Fruit fly (Drosophila melanogaster): ENCODE measurements around the gene wnd.

Gene wnd

dm6 chr3L:19585979-19586378 is 49.6 kb downstream of the wnd start, which contains the start of the genes CG9231 and CG9330 (continued):
- TF ChIP-seq crp (GFP tag; optimal IDR thresholded peaks at IDR 0.05) (peak; percentile 39 to 88), pum (GFP tag; optimal IDR thresholded peaks at IDR 0.05) (peak; percentile 18), lbe (GFP tag; optimal IDR thresholded peaks at IDR 0.05) (peak; percentile 67), Doc3 (GFP tag; IDR thresholded peaks at IDR 0.05; ENCODE audit: partially characterized antibody) (no peak), Hmr (GFP tag; optimal IDR thresholded peaks at IDR 0.05) (peak; percentile 18), btn (GFP tag; optimal IDR thresholded peaks at IDR 0.05) (no peak), CG17568 (GFP tag; optimal IDR thresholded peaks at IDR 0.05) (peak; percentile 8), grau (tag; optimal IDR thresholded peaks at IDR 0.05) (peak; percentile 32), gt (GFP tag; IDR thresholded peaks at IDR 0.05) (no peak), onecut (GFP tag; IDR thresholded peaks at IDR 0.05) (peak; percentile 37; the same call in 1 of the 2 replicates), lilli (GFP tag; optimal IDR thresholded peaks at IDR 0.05) (peak; percentile 58), CG17802 (tag; optimal IDR thresholded peaks at IDR 0.05) (peak; percentile 88), CG17612 (GFP tag; IDR thresholded peaks at IDR 0.05) (no peak), CG13624 (GFP tag; optimal IDR thresholded peaks at IDR 0.05) (peak; percentile 22), Elba2 (GFP tag; optimal IDR thresholded peaks at IDR 0.05) (peak; percentile 45), ssp (GFP tag; IDR thresholded peaks at IDR 0.05) (0 out of 2 replicates have a peak, but pooled peaks have one; percentile 25), CG10267 (tag; optimal IDR thresholded peaks at IDR 0.05) (peak; percentile 69), vvl (GFP tag; IDR thresholded peaks at IDR 0.05) (peak; percentile 50), Atf-2 (GFP tag; optimal IDR thresholded peaks at IDR 0.05) (no peak), CG4424 (GFP tag; optimal IDR thresholded peaks at IDR 0.05) (no peak), CG10321 (GFP tag; IDR thresholded peaks at IDR 0.05) (no peak), Antp (GFP tag; optimal IDR thresholded peaks at IDR 0.05) (no peak), CoRest (tag; optimal IDR thresholded peaks at IDR 0.05) (peak; percentile 36), Hsf (GFP tag; optimal IDR thresholded peaks at IDR 0.05) (peak; percentile 24), CG14710 (tag; optimal IDR thresholded peaks at IDR 0.05) (peak; percentile 81), CG11093 (GFP tag; IDR thresholded peaks at IDR 0.05) (no peak), CG2116 (GFP tag; optimal IDR thresholded peaks at IDR 0.05) (peak; percentile 61), CG7745 (tag; optimal IDR thresholded peaks at IDR 0.05) (no peak), mirr (GFP tag; optimal IDR thresholded peaks at IDR 0.05) (no peak), CG2678 (tag; optimal IDR thresholded peaks at IDR 0.05) (peak; percentile 28), CG17361 (GFP tag; IDR thresholded peaks at IDR 0.05) (peak; percentile 38; the same call in 1 of the 3 replicates), Lim3 (GFP tag; IDR thresholded peaks at IDR 0.05) (no peak), CG17359 (tag; optimal IDR thresholded peaks at IDR 0.05) (no peak), Ptx1 (GFP tag; IDR thresholded peaks at IDR 0.05) (peak; percentile 11; the same call in 1 of the 2 replicates), CG6254 (GFP tag; optimal IDR thresholded peaks at IDR 0.05) (peak; percentile 12), gsb-n (tag; optimal IDR thresholded peaks at IDR 0.05) (peak; percentile 40), unpg (GFP tag; optimal IDR thresholded peaks at IDR 0.05) (peak; percentile 15), CG1832 (GFP tag; optimal IDR thresholded peaks at IDR 0.05) (no peak), Max (GFP tag; optimal IDR thresholded peaks at IDR 0.05) (peak; percentile 25), Gug (GFP tag; IDR thresholded peaks at IDR 0.05) (no peak), sob (GFP tag; IDR thresholded peaks at IDR 0.05) (0 out of 2 replicates have a peak, but pooled peaks have one; percentile 24), aop (GFP tag; IDR thresholded peaks at IDR 0.05) (no peak), Sry-β (GFP tag; optimal IDR thresholded peaks at IDR 0.05) (no peak), Gsc (GFP tag; IDR thresholded peaks at IDR 0.05) (no peak), Sry-δ (GFP tag; optimal IDR thresholded peaks at IDR 0.05) (peak; percentile 22), CG13775 (GFP tag; optimal IDR thresholded peaks at IDR 0.05) (peak; percentile 41), CG10543 (GFP tag; optimal IDR thresholded peaks at IDR 0.05) (peak; percentile 22), CG2712 (tag; optimal IDR thresholded peaks at IDR 0.05) (peak; percentile 52), ro (GFP tag; IDR thresholded peaks at IDR 0.05) (no peak), Dll (GFP tag; IDR thresholded peaks at IDR 0.05; ENCODE audit: partially characterized antibody) (0 out of 4 replicates have a peak, but pooled peaks have one; percentile 23), NFAT (GFP tag; IDR thresholded peaks at IDR 0.05) (no peak)

Measured in whole organism, embryonic.